Fruit fly (Drosophila melanogaster) whole organism, embryonic: Measurements from ENCODE around the gene CG46304.

Source experiments
- Ada2b ChIP-seq: fragments of 200-800 bp; sonication (Bioruptor generic); IDR thresholded peaks from 2 replicates; pipeline ENCODE4 v1.3.6; 2022; ENCODE audit warnings: missing biosample characterization, missing genetic modification characterization
- Asciz ChIP-seq: fragments of 200-800 bp; sonication (Bioruptor generic); optimal IDR thresholded peaks from 2 replicates; lab custom pipeline; 2017; ENCODE audit warnings: missing biosample characterization, mild to moderate bottlenecking, missing genetic modification characterization, missing genetic modification reagents
- Blimp-1 ChIP-seq: fragments of 200-800 bp; sonication (Bioruptor generic); optimal IDR thresholded peaks from 3 replicates; lab custom pipeline; 2018; ENCODE audit warnings: missing biosample characterization, missing genetic modification characterization, mild to moderate bottlenecking, moderate library complexity, missing genetic modification reagents
- Bteb2 ChIP-seq: fragments of 200-800 bp; sonication (Bioruptor generic); optimal IDR thresholded peaks from 2 replicates; lab custom pipeline; 2016; ENCODE audit warnings: missing biosample characterization, missing genetic modification characterization
- CG10209 ChIP-seq: fragments of 200-800 bp; sonication (Bioruptor generic); optimal IDR thresholded peaks from 3 replicates; lab custom pipeline; 2017; ENCODE audit warnings: missing biosample characterization, mild to moderate bottlenecking, missing genetic modification characterization, missing genetic modification reagents
- CG1024 ChIP-seq: fragments of 200-800 bp; sonication (Bioruptor generic); IDR thresholded peaks from 2 replicates; pipeline ENCODE4 v1.3.6; 2022; ENCODE audit warnings: missing biosample characterization, missing genetic modification characterization
- CG10267 ChIP-seq: fragments of 200-800 bp; sonication (Bioruptor generic); optimal IDR thresholded peaks from 2 replicates; lab custom pipeline; 2018; ENCODE audit warnings: missing biosample characterization, mild to moderate bottlenecking, missing genetic modification characterization, moderate library complexity
- CG10321 ChIP-seq: fragments of 200-800 bp; sonication (Bioruptor generic); IDR thresholded peaks from 2 replicates; pipeline ENCODE4 v1.3.6; 2022; ENCODE audit warnings: missing biosample characterization, missing genetic modification characterization
- CG10654 ChIP-seq: fragments of 200-800 bp; sonication (Bioruptor generic); optimal IDR thresholded peaks from 2 replicates; lab custom pipeline; 2016; ENCODE audit warnings: missing biosample characterization, missing genetic modification characterization
- CG12155 ChIP-seq: fragments of 200-800 bp; sonication (Bioruptor generic); optimal IDR thresholded peaks from 3 replicates; lab custom pipeline; 2016; ENCODE audit warnings: missing biosample characterization, missing genetic modification characterization
- CG1233 ChIP-seq: fragments of 200-800 bp; sonication (Bioruptor generic); optimal IDR thresholded peaks from 4 replicates; lab custom pipeline; 2018; ENCODE audit warnings: missing biosample characterization, mild to moderate bottlenecking, missing genetic modification characterization
- CG14050 ChIP-seq: fragments of 200-800 bp; sonication (Bioruptor generic); IDR thresholded peaks from 3 replicates; pipeline ENCODE4 v1.3.6; 2022; ENCODE audit warnings: missing biosample characterization, missing genetic modification characterization
- CG2129 ChIP-seq: fragments of 200-800 bp; sonication (Bioruptor generic); IDR thresholded peaks from 2 replicates; pipeline ENCODE4 v1.3.6; 2022; ENCODE audit warnings: missing biosample characterization, missing genetic modification characterization; ENCODE audit not compliant: partially characterized antibody
- CG2875 ChIP-seq: fragments of 200-800 bp; sonication (Bioruptor generic); optimal IDR thresholded peaks from 2 replicates; lab custom pipeline; 2017; ENCODE audit warnings: missing biosample characterization, mild to moderate bottlenecking, missing genetic modification characterization, missing genetic modification reagents
- CG31224 ChIP-seq: fragments of 200-800 bp; sonication (Bioruptor generic); IDR thresholded peaks from 2 replicates; pipeline ENCODE4 v1.3.6; 2022; ENCODE audit warnings: missing biosample characterization, missing genetic modification characterization
- CG31388 ChIP-seq: fragments of 200-800 bp; sonication (Bioruptor generic); optimal IDR thresholded peaks from 2 replicates; lab custom pipeline; 2016; ENCODE audit warnings: missing biosample characterization, missing genetic modification characterization
- CG3163 ChIP-seq: fragments of 200-800 bp; sonication (Bioruptor generic); optimal IDR thresholded peaks from 3 replicates; lab custom pipeline; 2016; ENCODE audit warnings: missing biosample characterization, missing genetic modification characterization
- CG3407 ChIP-seq: fragments of 200-800 bp; sonication (Bioruptor generic); optimal IDR thresholded peaks from 2 replicates; lab custom pipeline; 2018; ENCODE audit warnings: missing biosample characterization, mild to moderate bottlenecking, missing genetic modification characterization
- CG34224 ChIP-seq: fragments of 200-800 bp; sonication (Bioruptor generic); IDR thresholded peaks from 3 replicates; pipeline ENCODE4 v1.3.6; 2022; ENCODE audit warnings: missing biosample characterization, missing genetic modification characterization; ENCODE audit not compliant: partially characterized antibody
- CG3838 ChIP-seq: fragments of 200-800 bp; sonication (Bioruptor generic); optimal IDR thresholded peaks from 3 replicates; lab custom pipeline; 2016; ENCODE audit warnings: missing biosample characterization, missing genetic modification characterization
- CG6854 ChIP-seq: fragments of 200-800 bp; sonication (Bioruptor generic); optimal IDR thresholded peaks from 3 replicates; lab custom pipeline; 2017; ENCODE audit warnings: missing biosample characterization, mild to moderate bottlenecking, missing genetic modification characterization
- CG7839 ChIP-seq: fragments of 200-800 bp; sonication (Bioruptor generic); optimal IDR thresholded peaks from 3 replicates; lab custom pipeline; 2018; ENCODE audit warnings: missing biosample characterization, mild to moderate bottlenecking, missing genetic modification characterization, moderate library complexity
- CG8359 ChIP-seq: fragments of 200-800 bp; sonication (Bioruptor generic); optimal IDR thresholded peaks from 2 replicates; lab custom pipeline; 2017; ENCODE audit warnings: missing biosample characterization, mild to moderate bottlenecking, missing genetic modification characterization, borderline replicate concordance
- CG9932 ChIP-seq: fragments of 200-800 bp; sonication (Bioruptor generic); IDR thresholded peaks from 2 replicates; pipeline ENCODE4 v1.3.6; 2022; ENCODE audit warnings: missing biosample characterization, missing genetic modification characterization
- CTCF ChIP-seq: fragments of 200-800 bp; sonication (Bioruptor generic); optimal IDR thresholded peaks from 2 replicates; lab custom pipeline; 2017; ENCODE audit warnings: missing biosample characterization, mild to moderate bottlenecking, missing genetic modification characterization, moderate library complexity
- HLH3B ChIP-seq: fragments of 200-800 bp; sonication (Bioruptor generic); IDR thresholded peaks from 2 replicates; pipeline ENCODE4 v1.3.6; 2022; ENCODE audit warnings: missing biosample characterization, missing genetic modification characterization
- Hmx ChIP-seq: fragments of 200-800 bp; sonication (Bioruptor generic); optimal IDR thresholded peaks from 2 replicates; lab custom pipeline; 2016; ENCODE audit warnings: missing biosample characterization, missing genetic modification characterization
- Hr78 ChIP-seq, 2 experiments: fragments of 200-800 bp in 1 of 2; fragments of >200 bp in 1 of 2; sonication (Bioruptor generic) in 1 of 2; optimal IDR thresholded peaks; 2 replicates each; lab custom pipeline; 2017 to 2019; ENCODE audit warnings: missing biosample characterization in 2 of 2, missing genetic modification characterization in 2 of 2, mild to moderate bottlenecking in 1 of 2, moderate library complexity in 1 of 2
- Jarid2 ChIP-seq: fragments of 200-800 bp; sonication (Bioruptor generic); optimal IDR thresholded peaks from 3 replicates; lab custom pipeline; 2017; ENCODE audit warnings: mild to moderate bottlenecking, missing biosample characterization, missing genetic modification reagents, missing genetic modification characterization
- MBD-R2 ChIP-seq: fragments of 200-800 bp; sonication (Bioruptor generic); IDR thresholded peaks from 2 replicates; pipeline ENCODE4 v1.3.6; 2022; ENCODE audit warnings: missing biosample characterization, missing genetic modification characterization
- Max ChIP-seq: fragments of 200-800 bp; sonication (Bioruptor generic); optimal IDR thresholded peaks from 2 replicates; lab custom pipeline; 2016; ENCODE audit warnings: missing biosample characterization, mild to moderate bottlenecking, missing genetic modification characterization
- Med ChIP-seq: fragments of 200-800 bp; sonication (Bioruptor generic); peaks from one replicate; lab custom pipeline; 2016; ENCODE audit warnings: missing biosample characterization, missing genetic modification characterization, mild to moderate bottlenecking, inconsistent platforms, moderate library complexity
- NFAT ChIP-seq: fragments of 200-800 bp; sonication (Bioruptor generic); IDR thresholded peaks from 2 replicates; pipeline ENCODE4 v1.3.6; 2022; ENCODE audit warnings: missing biosample characterization, missing genetic modification characterization
- Sin3A ChIP-seq: fragments of >200 bp; optimal IDR thresholded peaks from 2 replicates; lab custom pipeline; 2018
- Sox100B ChIP-seq: fragments of 200-800 bp; sonication (Bioruptor generic); optimal IDR thresholded peaks from 3 replicates; lab custom pipeline; 2018; ENCODE audit warnings: missing biosample characterization, mild to moderate bottlenecking, missing genetic modification characterization
- Tbp ChIP-seq: fragments of >200 bp; optimal IDR thresholded peaks from 2 replicates; lab custom pipeline; 2018; ENCODE audit warnings: missing biosample characterization, missing genetic modification characterization
- Trl ChIP-seq, 3 experiments: fragments of >200 bp in 2 of 3; fragments of 200-800 bp in 1 of 3; sonication (Bioruptor generic) in 1 of 3; optimal IDR thresholded peaks; 2 replicates in 1 of 3; 3 replicates in 2 of 3; lab custom pipeline; 2016 to 2017; ENCODE audit warnings: missing biosample characterization in 1 of 3, missing genetic modification characterization in 1 of 3
- ato ChIP-seq: fragments of 200-800 bp; sonication (Bioruptor generic); IDR thresholded peaks from 2 replicates; pipeline ENCODE4 v1.3.6; 2022; ENCODE audit warnings: missing biosample characterization, missing genetic modification characterization; ENCODE audit not compliant: partially characterized antibody
- bcd ChIP-seq: fragments of 200-800 bp; sonication (Bioruptor generic); optimal IDR thresholded peaks from 2 replicates; lab custom pipeline; 2017; ENCODE audit warnings: missing biosample characterization, mild to moderate bottlenecking, missing genetic modification characterization
- bigmax ChIP-seq: fragments of 200-800 bp; sonication (Bioruptor generic); optimal IDR thresholded peaks from 2 replicates; lab custom pipeline; 2018; ENCODE audit warnings: missing biosample characterization, mild to moderate bottlenecking, missing genetic modification characterization
- cad ChIP-seq: fragments of >200 bp; optimal IDR thresholded peaks from 2 replicates; lab custom pipeline; 2017; ENCODE audit warnings: missing biosample characterization, missing genetic modification characterization
- ci ChIP-seq: fragments of 200-800 bp; sonication (Bioruptor generic); IDR thresholded peaks from 3 replicates; pipeline ENCODE4 v1.3.6; 2022; ENCODE audit warnings: missing biosample characterization, missing genetic modification characterization
- gcm2 ChIP-seq: fragments of 200-800 bp; sonication (Bioruptor generic); optimal IDR thresholded peaks from 2 replicates; lab custom pipeline; 2016; ENCODE audit warnings: missing biosample characterization, missing genetic modification characterization
- grn ChIP-seq: fragments of 200-800 bp; sonication (Bioruptor generic); optimal IDR thresholded peaks from 3 replicates; lab custom pipeline; 2017; ENCODE audit warnings: missing biosample characterization, missing genetic modification characterization
- gsb ChIP-seq: fragments of 200-800 bp; sonication (Bioruptor generic); IDR thresholded peaks from 2 replicates; pipeline ENCODE4 v1.3.6; 2022; ENCODE audit warnings: missing biosample characterization, missing genetic modification characterization
- ind ChIP-seq: fragments of 200-800 bp; sonication (Bioruptor generic); optimal IDR thresholded peaks from 3 replicates; lab custom pipeline; 2016; ENCODE audit warnings: missing biosample characterization, missing genetic modification characterization
- ken ChIP-seq: fragments of 200-800 bp; sonication (Bioruptor generic); IDR thresholded peaks from 3 replicates; pipeline ENCODE4 v1.3.6; 2022; ENCODE audit warnings: missing biosample characterization, missing genetic modification characterization
- peb ChIP-seq: fragments of 200-800 bp; sonication (Bioruptor generic); IDR thresholded peaks from 2 replicates; pipeline ENCODE4 v1.3.6; 2022; ENCODE audit warnings: missing biosample characterization, missing genetic modification characterization
- sd ChIP-seq: fragments of 200-800 bp; sonication (Bioruptor generic); optimal IDR thresholded peaks from 3 replicates; lab custom pipeline; 2018; ENCODE audit warnings: missing biosample characterization, mild to moderate bottlenecking, missing genetic modification characterization, moderate library complexity
- sens ChIP-seq: fragments of 200-800 bp; sonication (Bioruptor generic); peaks from one replicate; lab custom pipeline; 2016; ENCODE audit warnings: missing biosample characterization, missing genetic modification characterization

Gene CG46304

DNA sequence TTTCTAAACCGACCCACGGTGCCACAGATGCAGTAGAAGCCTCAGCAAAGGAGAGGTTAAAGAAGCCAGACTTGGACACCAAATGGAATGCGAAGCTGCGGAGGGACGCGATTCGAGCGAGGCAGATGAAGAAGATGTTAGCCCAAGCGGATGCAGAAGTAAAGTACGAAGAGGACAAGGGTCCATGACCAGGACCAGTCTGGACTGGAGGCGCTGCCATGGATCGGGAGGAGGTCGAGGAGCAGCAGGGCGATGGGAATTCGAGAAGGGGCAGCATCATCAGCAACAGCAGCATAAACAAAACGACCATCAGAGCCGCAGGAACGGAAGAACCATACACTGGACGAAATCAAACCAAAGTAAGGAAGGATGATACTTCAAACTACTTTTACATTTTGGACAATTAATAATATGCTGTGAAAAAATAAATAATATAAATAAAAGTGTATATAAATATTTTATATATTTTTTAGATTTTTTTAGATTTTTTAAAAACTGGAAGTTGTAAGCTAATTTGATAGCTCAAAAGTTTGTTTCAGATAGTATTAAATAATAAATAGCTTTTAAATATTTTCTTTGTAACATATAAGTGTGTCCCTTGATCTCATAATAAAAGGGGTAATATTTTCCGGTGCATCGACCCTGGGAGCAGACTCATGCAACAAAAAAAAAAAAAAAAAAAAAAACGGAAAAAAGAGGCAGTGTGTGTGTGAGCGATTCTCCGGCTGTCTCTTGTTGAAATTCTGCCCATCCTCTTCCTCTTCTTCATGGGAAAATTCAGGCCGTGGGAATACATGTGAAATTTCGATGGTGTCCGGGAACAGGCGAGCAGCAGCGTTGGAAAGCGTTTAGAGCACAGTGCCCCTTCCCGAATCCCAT is 770 bp downstream of the CG46304 start (continued):
- TF ChIP-seq MBD-R2, result no peak
- no peak for TF ChIP-seq HLH3B (GFP tag; lab: Robert Waterston, UW)
- no peak for TF ChIP-seq bigmax
- no peak for TF ChIP-seq Trl (optimal IDR thresholded peaks at IDR 0.05; lab: Kevin White, UChicago)
- TF ChIP-seq Trl (GFP tag; optimal IDR thresholded peaks at IDR 0.05; lab: Kevin White, UChicago), result no peak
- TF ChIP-seq CG12155, result no peak
- TF ChIP-seq peb (GFP tag; lab: Robert Waterston, UW), result no peak
- TF ChIP-seq sens (GFP tag; lab: Kevin White, UChicago), result no peak
- TF ChIP-seq CTCF (GFP tag; lab: Kevin White, UChicago), result no peak
- no peak for TF ChIP-seq gcm2
- no peak for TF ChIP-seq Tbp (GFP tag; lab: Kevin White, UChicago)
- TF ChIP-seq CG10209 (GFP tag; lab: Kevin White, UChicago), result peak; percentile 15
- TF ChIP-seq Jarid2 (GFP tag; lab: Kevin White, UChicago), result no peak
- peak; percentile 50 for TF ChIP-seq Blimp-1 (GFP tag; lab: Kevin White, UChicago)
- no peak for TF ChIP-seq Sin3A (lab: Kevin White, UChicago)
- peak; percentile 93 for TF ChIP-seq CG31224 (GFP tag; lab: Robert Waterston, UW)
- no peak for TF ChIP-seq Med (GFP tag; lab: Kevin White, UChicago)
- no peak for TF ChIP-seq Hr78 (GFP tag; optimal IDR thresholded peaks at IDR 0.05; lab: Kevin White, UChicago)
- TF ChIP-seq CG2875 (GFP tag; lab: Kevin White, UChicago), result no peak
- TF ChIP-seq CG9932 (GFP tag; lab: Robert Waterston, UW), result no peak
- TF ChIP-seq ci (GFP tag; lab: Robert Waterston, UW), result no peak
- TF ChIP-seq gsb (GFP tag; lab: Robert Waterston, UW), result no peak
- no peak for TF ChIP-seq NFAT (GFP tag; lab: Robert Waterston, UW)
- no peak for TF ChIP-seq CG10654 (GFP tag; lab: Kevin White, UChicago)
- TF ChIP-seq CG3838 (GFP tag; lab: Kevin White, UChicago), result no peak
- TF ChIP-seq cad, result no peak
- TF ChIP-seq CG34224 (GFP tag; lab: Robert Waterston, UW), result no peak
- TF ChIP-seq CG10267 (tag; lab: Kevin White, UChicago), result peak; percentile 48
- no peak for TF ChIP-seq ato (GFP tag; lab: Robert Waterston, UW)
- no peak for TF ChIP-seq Bteb2 (GFP tag; lab: Kevin White, UChicago)
- no peak for TF ChIP-seq grn (GFP tag; lab: Kevin White, UChicago)
- TF ChIP-seq CG2129 (GFP tag; lab: Robert Waterston, UW), result no peak
- no peak for TF ChIP-seq CG3407 (GFP tag; lab: Kevin White, UChicago)
- 0 out of 3 replicates have a peak, but pooled peaks have one; percentile 33 for TF ChIP-seq ken (GFP tag; lab: Robert Waterston, UW)
- TF ChIP-seq Sox100B, result peak; percentile 3
- TF ChIP-seq Hmx (GFP tag; lab: Kevin White, UChicago), result no peak
- no peak for TF ChIP-seq CG3163
- no peak for TF ChIP-seq bcd
- TF ChIP-seq sd (tag; lab: Kevin White, UChicago), result no peak
- TF ChIP-seq CG31388, result no peak
- no peak for TF ChIP-seq Max
- TF ChIP-seq CG7839, result peak; percentile 46
- no peak for TF ChIP-seq CG6854
- TF ChIP-seq Ada2b (GFP tag; lab: Robert Waterston, UW), result no peak
- TF ChIP-seq Asciz (GFP tag; lab: Kevin White, UChicago), result no peak
- no peak for TF ChIP-seq CG1024
- no peak for TF ChIP-seq ind (GFP tag; lab: Kevin White, UChicago)
- no peak for TF ChIP-seq CG10321 (GFP tag; lab: Robert Waterston, UW)
- no peak for TF ChIP-seq CG14050
- TF ChIP-seq CG8359 (GFP tag; lab: Kevin White, UChicago), result no peak
- TF ChIP-seq CG1233 (GFP tag; lab: Kevin White, UChicago), result no peak
